Fruit fly (Drosophila melanogaster) whole organism: ENCODE measurements around the gene CG31323.

ENCODE experiments used
- CG8478 ChIP-seq: fragments of >200 bp; optimal IDR thresholded peaks from 2 replicates; lab custom pipeline; 2018; ENCODE audit warnings: inconsistent platforms
- Dll ChIP-seq: fragments of >200 bp; optimal IDR thresholded peaks from 2 replicates; lab custom pipeline; 2017
- EcR ChIP-seq, 2 experiments: fragments of >200 bp; optimal IDR thresholded peaks; 2 replicates each; lab custom pipeline; 2017; ENCODE audit warnings: missing biosample characterization in 2 of 2, missing genetic modification characterization in 2 of 2, missing genetic modification reagents in 2 of 2
- pan ChIP-seq: fragments of >200 bp; optimal IDR thresholded peaks from 2 replicates; lab custom pipeline; 2017
- psq ChIP-seq: fragments of >200 bp; optimal IDR thresholded peaks from 2 replicates; lab custom pipeline; 2017
- usp ChIP-seq: fragments of >200 bp; optimal IDR thresholded peaks from 2 replicates; lab custom pipeline; 2017; ENCODE audit warnings: missing biosample characterization, missing genetic modification characterization, mixed read lengths

Gene CG31323

DNA sequence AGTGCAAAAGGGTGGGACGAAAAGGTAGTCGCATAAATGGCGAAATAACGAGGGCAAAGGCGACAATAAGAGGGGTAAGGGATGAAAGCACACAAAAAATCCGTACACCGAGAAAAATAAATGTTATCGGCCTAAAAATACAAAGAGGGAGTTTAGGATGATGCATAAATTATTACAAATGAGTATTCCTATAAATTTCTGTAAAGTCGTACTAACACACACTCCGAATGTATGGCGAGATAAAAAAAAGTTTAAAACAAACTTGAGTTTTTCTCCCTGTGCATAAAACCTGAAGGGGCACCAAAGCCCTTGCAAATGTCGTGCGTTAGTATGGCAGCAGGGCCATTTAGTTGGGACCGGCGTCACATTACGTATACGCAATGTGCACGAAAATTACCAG is 1.4 kb downstream of the CG31323 start:
- no peak for TF ChIP-seq usp (GFP tag; lab: Kevin White, UChicago)
- no peak for TF ChIP-seq EcR (GFP tag; optimal IDR thresholded peaks at IDR 0.05; lab: Kevin White, UChicago)
- TF ChIP-seq CG8478 (lab: Kevin White, UChicago), result no peak
- no peak for TF ChIP-seq Dll (lab: Kevin White, UChicago)
- TF ChIP-seq pan, result no peak

dm6 chr3R:26181991-26182390 is 11.3 kb downstream of the CG31323 start:
- TF ChIP-seq CG8478 (lab: Kevin White, UChicago), result no peak
- no peak for TF ChIP-seq Dll (lab: Kevin White, UChicago)
- TF ChIP-seq EcR (GFP tag; optimal IDR thresholded peaks at IDR 0.05; lab: Kevin White, UChicago), result no peak
- no peak for TF ChIP-seq psq (lab: Kevin White, UChicago)
- TF ChIP-seq usp (GFP tag; lab: Kevin White, UChicago), result no peak
- TF ChIP-seq pan, result no peak

DNA sequence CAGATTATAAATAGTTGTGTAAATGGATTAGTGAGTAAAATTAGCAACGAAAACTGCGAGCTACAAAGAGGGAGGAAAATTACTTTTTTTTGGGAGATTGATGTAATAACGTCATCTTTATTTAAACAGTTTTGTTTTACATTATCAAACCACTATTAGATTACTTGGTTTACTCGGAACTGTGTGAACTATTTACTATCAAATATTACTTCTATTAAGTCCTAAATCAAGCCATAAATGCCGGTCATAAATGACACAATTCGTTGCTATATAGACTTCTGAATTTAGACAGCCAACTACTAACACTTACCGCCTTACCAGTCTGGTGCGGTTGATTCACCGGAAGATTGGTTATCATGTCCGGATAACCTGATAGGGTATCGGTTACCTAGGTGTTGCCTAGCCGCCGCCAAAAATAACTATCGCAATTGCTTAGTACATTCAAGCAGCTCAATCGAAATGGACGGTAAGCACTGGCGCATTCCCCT is 14.6 kb downstream of the CG31323 start, which contains the start of gene CG31086:
CG31086 (plus strand) TSS at position 51 of the 488 bp plus-strand sequence.
- TF ChIP-seq CG8478 (lab: Kevin White, UChicago), result no peak
- no peak for TF ChIP-seq psq (lab: Kevin White, UChicago)
- TF ChIP-seq Dll (lab: Kevin White, UChicago), result no peak
- no peak for TF ChIP-seq usp (GFP tag; lab: Kevin White, UChicago)
- no peak for TF ChIP-seq pan
- no peak for TF ChIP-seq EcR (GFP tag; optimal IDR thresholded peaks at IDR 0.05; lab: Kevin White, UChicago)

DNA sequence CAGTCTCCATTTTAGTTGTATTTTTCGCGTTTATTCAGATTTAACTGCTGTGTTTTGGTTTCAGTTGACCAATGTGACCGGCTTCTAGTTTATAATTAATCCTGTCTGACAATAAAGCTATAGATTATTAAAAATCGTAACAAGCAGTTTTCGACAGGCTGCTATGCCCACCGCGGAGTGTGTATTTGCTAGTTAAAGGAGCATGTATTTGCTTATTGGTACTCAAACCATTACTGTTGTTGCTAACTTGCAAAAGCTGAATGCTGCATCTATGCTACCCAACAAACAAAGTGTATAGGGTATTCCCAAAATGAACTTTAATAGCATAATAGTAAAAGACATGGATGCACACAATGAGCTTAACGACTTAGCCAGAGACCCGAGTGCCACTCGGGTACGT is 18.1 kb downstream of the CG31323 start, which contains the start of gene CG6073:
CG6073 (minus strand) TSS at position 100 of the 400 bp plus-strand sequence.
- no peak for TF ChIP-seq usp (GFP tag; lab: Kevin White, UChicago)
- TF ChIP-seq psq (lab: Kevin White, UChicago), result no peak
- TF ChIP-seq CG8478 (lab: Kevin White, UChicago), result no peak
- TF ChIP-seq EcR (GFP tag; optimal IDR thresholded peaks at IDR 0.05; lab: Kevin White, UChicago), result no peak
- no peak for TF ChIP-seq pan
- no peak for TF ChIP-seq Dll (lab: Kevin White, UChicago)

DNA sequence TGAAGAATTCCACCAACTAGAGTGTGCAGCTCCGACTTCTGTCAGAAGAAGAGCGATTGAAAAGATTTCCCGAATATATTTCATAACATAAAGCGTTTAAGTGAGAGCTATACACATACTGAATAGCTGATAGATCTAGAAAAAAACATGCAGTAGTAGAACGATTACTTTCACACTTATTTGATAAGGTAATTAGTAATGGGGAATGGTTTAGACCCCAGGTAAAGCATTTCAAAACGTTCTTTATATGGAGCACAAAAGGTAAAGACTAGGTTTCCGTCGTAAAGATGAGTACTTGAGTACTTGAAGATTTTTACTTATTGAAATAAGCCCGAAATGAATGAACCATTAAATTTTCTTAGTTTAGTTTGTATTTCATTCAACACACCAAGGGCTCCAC is 19.2 kb downstream of the CG31323 start, which contains the start of gene CG34130:
CG34130 (minus strand) TSS at position 101 of the 400 bp plus-strand sequence.
- TF ChIP-seq EcR (GFP tag; optimal IDR thresholded peaks at IDR 0.05; lab: Kevin White, UChicago) (no peak), psq (lab: Kevin White, UChicago) (no peak), usp (GFP tag; lab: Kevin White, UChicago) (no peak), CG8478 (lab: Kevin White, UChicago) (no peak), pan (no peak), Dll (lab: Kevin White, UChicago) (no peak)

- TF ChIP-seq pan (no peak), usp (GFP tag; lab: Kevin White, UChicago) (no peak)
These were observed 20.5 kb downstream of the CG31323 start, which contains the start of gene CG34129 for dm6 chr3R:26191105-26191504. TSS of gene CG34129 (minus strand) at chr3R:26191205.

dm6 chr3R:26192270-26192669 is 21.6 kb downstream of the CG31323 start:
- no peak for TF ChIP-seq pan
- TF ChIP-seq CG8478 (lab: Kevin White, UChicago), result no peak
- TF ChIP-seq EcR (GFP tag; optimal IDR thresholded peaks at IDR 0.05; lab: Kevin White, UChicago), result no peak
- TF ChIP-seq Dll (lab: Kevin White, UChicago), result no peak
- TF ChIP-seq usp (GFP tag; lab: Kevin White, UChicago), result no peak
- TF ChIP-seq psq (lab: Kevin White, UChicago), result no peak

DNA sequence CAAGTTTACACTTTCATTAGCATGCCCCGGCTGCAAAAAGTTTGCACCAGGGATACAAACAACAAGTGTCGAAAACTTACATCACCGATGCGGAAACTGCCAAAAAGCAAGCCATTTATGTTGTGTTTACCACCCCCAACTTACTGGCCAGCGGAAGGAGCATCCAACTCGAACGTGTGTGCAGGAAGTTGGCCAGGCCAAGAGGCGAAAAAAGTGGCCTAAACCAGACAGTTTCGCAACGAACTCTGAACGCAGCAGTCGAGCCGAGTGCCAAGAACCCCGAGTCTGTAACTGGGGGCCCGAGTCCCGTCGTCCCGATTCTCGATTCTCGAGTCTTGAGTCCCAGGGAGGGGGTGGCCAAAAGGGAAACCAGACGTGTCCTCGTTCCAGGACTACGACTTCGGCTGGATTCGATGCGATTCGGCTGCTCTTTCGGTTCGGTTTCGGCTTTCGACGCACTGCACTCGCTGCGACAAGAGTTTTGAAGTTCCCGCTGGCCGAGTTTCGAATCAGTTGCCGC is 24.3 kb downstream of the CG31323 start:
- TF ChIP-seq Dll (lab: Kevin White, UChicago) (no peak), CG8478 (lab: Kevin White, UChicago) (no peak), usp (GFP tag; lab: Kevin White, UChicago) (no peak)

DNA sequence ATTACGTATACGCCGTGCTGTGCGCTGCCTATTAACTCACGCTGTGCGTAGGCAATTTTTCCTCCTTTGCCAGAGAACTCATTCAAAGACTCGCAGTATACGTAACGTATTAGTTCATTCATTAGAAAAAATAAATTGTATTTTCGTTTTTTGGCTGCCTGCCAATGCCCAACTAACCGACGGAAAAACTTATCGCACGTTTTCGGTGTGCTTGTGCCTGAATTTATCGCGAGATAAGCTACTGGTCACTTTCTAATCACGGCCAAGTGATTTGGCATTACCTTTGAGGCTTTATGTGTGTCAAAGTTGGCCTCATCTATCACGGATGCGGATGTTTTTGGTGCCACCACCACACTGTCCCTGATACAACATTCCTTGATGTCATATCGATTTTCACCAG is 42.3 kb downstream of the CG31323 start:
- TF ChIP-seq Dll (lab: Kevin White, UChicago) (no peak), usp (GFP tag; lab: Kevin White, UChicago) (no peak)

dm6 chr3R:26214301-26214700 is 43.7 kb downstream of the CG31323 start:
- no peak for TF ChIP-seq psq (lab: Kevin White, UChicago)
- TF ChIP-seq CG8478 (lab: Kevin White, UChicago), result no peak
- no peak for TF ChIP-seq Dll (lab: Kevin White, UChicago)
- no peak for TF ChIP-seq pan
- no peak for TF ChIP-seq usp (GFP tag; lab: Kevin White, UChicago)
- no peak for TF ChIP-seq EcR (GFP tag; optimal IDR thresholded peaks at IDR 0.05; lab: Kevin White, UChicago)

- TF ChIP-seq Dll (lab: Kevin White, UChicago), result no peak
- no peak for TF ChIP-seq pan
- TF ChIP-seq CG8478 (lab: Kevin White, UChicago), result no peak
- TF ChIP-seq usp (GFP tag; lab: Kevin White, UChicago), result no peak
- no peak for TF ChIP-seq psq (lab: Kevin White, UChicago)
- no peak for TF ChIP-seq EcR (GFP tag; optimal IDR thresholded peaks at IDR 0.05; lab: Kevin White, UChicago)
These were observed 51.5 kb downstream of the CG31323 start for dm6 chr3R:26222123-26222651.

dm6 chr3R:26226506-26227277 is 56.0 kb downstream of the CG31323 start:
- TF ChIP-seq CG8478 (lab: Kevin White, UChicago) (no peak), pan (no peak), usp (GFP tag; lab: Kevin White, UChicago) (no peak), EcR (GFP tag; optimal IDR thresholded peaks at IDR 0.05; lab: Kevin White, UChicago) (no peak), Dll (lab: Kevin White, UChicago) (no peak), psq (lab: Kevin White, UChicago) (no peak)
